Worm (Caenorhabditis elegans) whole organism, mixed stage, embryonic: ENCODE results near the gene F54D10.5.

Source experiments
- ceh-83 ChIP-seq: fragments of 200-800 bp; sonication (Bioruptor generic); optimal IDR thresholded peaks from 2 replicates; lab custom pipeline; 2018; ENCODE audit warnings: mild to moderate bottlenecking, missing genetic modification characterization, missing compliant biosample characterization
- elt-3 ChIP-seq: fragments of 150-350 bp; optimal IDR thresholded peaks from 2 replicates; lab custom pipeline; 2014; ENCODE audit warnings: missing biosample characterization, missing genetic modification characterization

ce11 chrII:3827801-3828200, 19.8 kb upstream of the F54D10.5 start, which contains the start of gene F54D10.8:
- TF ChIP-seq elt-3 (tag; lab: Kevin White, UChicago) (no peak), ceh-83 (GFP tag; lab: Kevin White, UChicago) (no peak)
